Fruit fly (Drosophila melanogaster) whole organism, embryonic: ENCODE measurements around the gene dpr3.

Experiments
- Atf3 ChIP-seq: fragments of 200-800 bp; sonication (Bioruptor generic); optimal IDR thresholded peaks from 3 replicates; lab custom pipeline; 2016; ENCODE audit warnings: missing biosample characterization, missing genetic modification characterization
- CG10267 ChIP-seq: fragments of 200-800 bp; sonication (Bioruptor generic); optimal IDR thresholded peaks from 2 replicates; lab custom pipeline; 2018; ENCODE audit warnings: missing biosample characterization, mild to moderate bottlenecking, missing genetic modification characterization, moderate library complexity
- CG10462 ChIP-seq: fragments of 200-800 bp; sonication (Bioruptor generic); optimal IDR thresholded peaks from 2 replicates; lab custom pipeline; 2016; ENCODE audit warnings: missing biosample characterization, missing genetic modification characterization
- CG10959 ChIP-seq: fragments of 200-800 bp; sonication (Bioruptor generic); IDR thresholded peaks from 2 replicates; pipeline ENCODE4 v1.3.6; 2022; ENCODE audit warnings: missing biosample characterization, missing genetic modification characterization
- CG12219 ChIP-seq: fragments of 200-800 bp; sonication (Bioruptor generic); optimal IDR thresholded peaks from 3 replicates; lab custom pipeline; 2018; ENCODE audit warnings: missing biosample characterization, mild to moderate bottlenecking, missing genetic modification characterization
- CG13296 ChIP-seq: fragments of 200-800 bp; sonication (Bioruptor generic); optimal IDR thresholded peaks from 3 replicates; lab custom pipeline; 2018; ENCODE audit warnings: missing biosample characterization, mild to moderate bottlenecking, missing genetic modification characterization
- CG13424 ChIP-seq: fragments of 200-800 bp; sonication (Bioruptor generic); optimal IDR thresholded peaks from 2 replicates; lab custom pipeline; 2019; ENCODE audit warnings: missing biosample characterization, mild to moderate bottlenecking, missing genetic modification characterization, moderate library complexity
- CG15011 ChIP-seq: fragments of 200-800 bp; sonication (Bioruptor generic); optimal IDR thresholded peaks from 3 replicates; lab custom pipeline; 2018; ENCODE audit warnings: missing biosample characterization, mild to moderate bottlenecking, missing genetic modification characterization
- CG1647 ChIP-seq: fragments of 200-800 bp; sonication (Bioruptor generic); optimal IDR thresholded peaks from 3 replicates; lab custom pipeline; 2016; ENCODE audit warnings: missing biosample characterization, missing genetic modification characterization
- CG16815 ChIP-seq: fragments of 200-800 bp; sonication (Bioruptor generic); optimal IDR thresholded peaks from 3 replicates; lab custom pipeline; 2017; ENCODE audit warnings: missing biosample characterization, mild to moderate bottlenecking, missing genetic modification characterization
- CG16863 ChIP-seq: fragments of 200-800 bp; sonication (Bioruptor generic); optimal IDR thresholded peaks from 3 replicates; lab custom pipeline; 2016; ENCODE audit warnings: missing biosample characterization, missing genetic modification characterization
- CG18764 ChIP-seq: fragments of 200-800 bp; sonication (Bioruptor generic); optimal IDR thresholded peaks from 3 replicates; lab custom pipeline; 2016; ENCODE audit warnings: missing biosample characterization, missing genetic modification characterization
- CG2202 ChIP-seq: fragments of 200-800 bp; sonication (Bioruptor generic); optimal IDR thresholded peaks from 2 replicates; lab custom pipeline; 2018; ENCODE audit warnings: missing biosample characterization, mild to moderate bottlenecking, missing genetic modification characterization
- CG30403 ChIP-seq: fragments of 200-800 bp; sonication (Bioruptor generic); optimal IDR thresholded peaks from 3 replicates; lab custom pipeline; 2016; ENCODE audit warnings: missing biosample characterization, missing genetic modification characterization
- CG32532 ChIP-seq: fragments of 200-800 bp; sonication (Bioruptor generic); IDR thresholded peaks from 2 replicates; pipeline ENCODE4 v1.3.6; 2022; ENCODE audit warnings: missing biosample characterization, missing genetic modification characterization
- CG33213 ChIP-seq: fragments of 200-800 bp; sonication (Bioruptor generic); optimal IDR thresholded peaks from 3 replicates; lab custom pipeline; 2016; ENCODE audit warnings: missing biosample characterization, missing genetic modification characterization
- CG4328 ChIP-seq: fragments of 200-800 bp; sonication (Bioruptor generic); optimal IDR thresholded peaks from 3 replicates; lab custom pipeline; 2017; ENCODE audit warnings: missing biosample characterization, missing genetic modification reagents, missing genetic modification characterization
- CG4707 ChIP-seq: fragments of 200-800 bp; sonication (Bioruptor generic); optimal IDR thresholded peaks from 2 replicates; lab custom pipeline; 2018; ENCODE audit warnings: missing biosample characterization, mild to moderate bottlenecking, missing genetic modification characterization, moderate library complexity
- CG8388 ChIP-seq: fragments of 200-800 bp; sonication (Bioruptor generic); optimal IDR thresholded peaks from 2 replicates; lab custom pipeline; 2019; ENCODE audit warnings: missing biosample characterization, mild to moderate bottlenecking, missing genetic modification characterization, moderate library complexity
- CG8478 ChIP-seq: fragments of >200 bp; optimal IDR thresholded peaks from 2 replicates; lab custom pipeline; 2018
- CG8944 ChIP-seq: fragments of 200-800 bp; sonication (Bioruptor generic); optimal IDR thresholded peaks from 3 replicates; lab custom pipeline; 2016; ENCODE audit warnings: missing biosample characterization, missing genetic modification characterization
- CHES-1-like ChIP-seq: fragments of 200-800 bp; sonication (Bioruptor generic); optimal IDR thresholded peaks from 2 replicates; lab custom pipeline; 2016; ENCODE audit warnings: missing biosample characterization, missing genetic modification characterization
- Dll ChIP-seq: fragments of 200-800 bp; sonication (Bioruptor generic); IDR thresholded peaks from 4 replicates; pipeline ENCODE4 v1.3.6; 2022; ENCODE audit warnings: missing biosample characterization, missing genetic modification characterization; ENCODE audit not compliant: partially characterized antibody
- Dref ChIP-seq: fragments of 200-800 bp; sonication (Bioruptor generic); IDR thresholded peaks from 2 replicates; pipeline ENCODE4 v1.3.6; 2022; ENCODE audit warnings: missing biosample characterization, missing genetic modification characterization
- Gsc ChIP-seq: fragments of 200-800 bp; sonication (Bioruptor generic); IDR thresholded peaks from 2 replicates; pipeline ENCODE4 v1.3.6; 2022; ENCODE audit warnings: missing biosample characterization, missing genetic modification characterization
- Hmx ChIP-seq: fragments of 200-800 bp; sonication (Bioruptor generic); optimal IDR thresholded peaks from 2 replicates; lab custom pipeline; 2016; ENCODE audit warnings: missing biosample characterization, missing genetic modification characterization
- Hr39 ChIP-seq: fragments of >200 bp; optimal IDR thresholded peaks from 2 replicates; lab custom pipeline; 2017
- Nf-YC ChIP-seq: fragments of 200-800 bp; optimal IDR thresholded peaks from 3 replicates; lab custom pipeline; 2019; ENCODE audit warnings: missing biosample characterization, mild to moderate bottlenecking, missing genetic modification characterization, moderate library complexity
- Sox100B ChIP-seq: fragments of 200-800 bp; sonication (Bioruptor generic); optimal IDR thresholded peaks from 3 replicates; lab custom pipeline; 2018; ENCODE audit warnings: missing biosample characterization, mild to moderate bottlenecking, missing genetic modification characterization
- Spps ChIP-seq: fragments of 200-800 bp; sonication (Bioruptor generic); optimal IDR thresholded peaks from 2 replicates; lab custom pipeline; 2018; ENCODE audit warnings: missing biosample characterization, mild to moderate bottlenecking, missing genetic modification characterization
- ab ChIP-seq: fragments of 200-800 bp; sonication (Bioruptor generic); optimal IDR thresholded peaks from 2 replicates; lab custom pipeline; 2016; ENCODE audit warnings: missing biosample characterization, missing genetic modification characterization
- btn ChIP-seq: fragments of 200-800 bp; sonication (Bioruptor generic); optimal IDR thresholded peaks from 2 replicates; lab custom pipeline; 2016; ENCODE audit warnings: missing biosample characterization, missing genetic modification characterization
- cg ChIP-seq: fragments of 200-800 bp; sonication (Bioruptor generic); optimal IDR thresholded peaks from 3 replicates; lab custom pipeline; 2019; ENCODE audit warnings: missing biosample characterization, mild to moderate bottlenecking, missing genetic modification characterization, moderate library complexity
- ci ChIP-seq: fragments of 200-800 bp; sonication (Bioruptor generic); IDR thresholded peaks from 3 replicates; pipeline ENCODE4 v1.3.6; 2022; ENCODE audit warnings: missing biosample characterization, missing genetic modification characterization
- crp ChIP-seq, 2 experiments: fragments of 200-800 bp; sonication (Bioruptor generic); optimal IDR thresholded peaks; 2 replicates in 1 of 2; 3 replicates in 1 of 2; lab custom pipeline; 2017; ENCODE audit warnings: missing biosample characterization in 2 of 2, missing genetic modification characterization in 2 of 2, mild to moderate bottlenecking in 1 of 2, moderate library complexity in 1 of 2
- lov ChIP-seq, 2 experiments: fragments of 200-800 bp in 1 of 2; fragments of >200 bp in 1 of 2; sonication (Bioruptor generic) in 1 of 2; IDR thresholded peaks in 1 of 2; optimal IDR thresholded peaks in 1 of 2; 2 replicates in 1 of 2; 3 replicates in 1 of 2; pipeline versions ENCODE4 v1.3.6 to Lab custom; 2017 to 2022; ENCODE audit warnings: missing biosample characterization in 1 of 2, missing genetic modification characterization in 1 of 2
- luna ChIP-seq: fragments of 200-800 bp; sonication (Bioruptor generic); optimal IDR thresholded peaks from 2 replicates; lab custom pipeline; 2016; ENCODE audit warnings: missing biosample characterization, missing genetic modification characterization
- odd ChIP-seq: fragments of 200-800 bp; sonication (Bioruptor generic); optimal IDR thresholded peaks from 2 replicates; lab custom pipeline; 2017; ENCODE audit warnings: missing biosample characterization, mild to moderate bottlenecking, missing genetic modification characterization
- onecut ChIP-seq: fragments of 200-800 bp; sonication (Bioruptor generic); IDR thresholded peaks from 2 replicates; pipeline ENCODE4 v1.3.6; 2022; ENCODE audit warnings: missing biosample characterization, missing genetic modification characterization
- otp ChIP-seq: fragments of 200-800 bp; sonication (Bioruptor generic); IDR thresholded peaks from 3 replicates; pipeline ENCODE4, ENCODE4 v1.3.6; 2022; ENCODE audit warnings: missing biosample characterization, missing genetic modification characterization
- pita ChIP-seq: fragments of 200-800 bp; sonication (Bioruptor generic); optimal IDR thresholded peaks from 2 replicates; lab custom pipeline; 2017; ENCODE audit warnings: missing biosample characterization, mild to moderate bottlenecking, missing genetic modification characterization
- pzg ChIP-seq: fragments of 200-800 bp; sonication (Bioruptor generic); optimal IDR thresholded peaks from 3 replicates; lab custom pipeline; 2018; ENCODE audit warnings: missing biosample characterization, mild to moderate bottlenecking, missing genetic modification characterization, moderate library complexity
- row ChIP-seq: fragments of 200-800 bp; sonication (Bioruptor generic); IDR thresholded peaks from 3 replicates; pipeline ENCODE4 v1.3.6; 2022; ENCODE audit warnings: missing biosample characterization, missing genetic modification characterization
- sc ChIP-seq, 3 experiments: fragments of >200 bp in 2 of 3; fragments of 200-800 bp in 1 of 3; sonication (Bioruptor generic) in 1 of 3; optimal IDR thresholded peaks; 2 replicates in 2 of 3; 3 replicates in 1 of 3; lab custom pipeline; 2017; ENCODE audit warnings: mild to moderate bottlenecking in 1 of 3, missing biosample characterization in 1 of 3, missing genetic modification characterization in 1 of 3, missing genetic modification reagents in 1 of 3
- sr ChIP-seq: fragments of 200-800 bp; sonication (Bioruptor generic); IDR thresholded peaks from 3 replicates; pipeline ENCODE4 v1.3.6; 2022; ENCODE audit warnings: missing biosample characterization, missing genetic modification characterization
- sug ChIP-seq: fragments of 200-800 bp; optimal IDR thresholded peaks from 2 replicates; lab custom pipeline; 2019; ENCODE audit warnings: missing biosample characterization, mild to moderate bottlenecking, missing genetic modification characterization, moderate library complexity
- tup ChIP-seq: fragments of 200-800 bp; sonication (Bioruptor generic); optimal IDR thresholded peaks from 2 replicates; lab custom pipeline; 2016; ENCODE audit warnings: missing biosample characterization, mild to moderate bottlenecking, missing genetic modification characterization, moderate library complexity
- unc-4 ChIP-seq: fragments of 200-800 bp; sonication (Bioruptor generic); IDR thresholded peaks from 2 replicates; pipeline ENCODE4 v1.3.6; 2022; ENCODE audit warnings: missing biosample characterization, missing genetic modification characterization; ENCODE audit not compliant: partially characterized antibody
- wor ChIP-seq: fragments of 200-800 bp; sonication (Bioruptor generic); IDR thresholded peaks from 2 replicates; pipeline ENCODE4 v1.3.6; 2022; ENCODE audit warnings: missing biosample characterization, missing genetic modification characterization
- yki ChIP-seq: fragments of >200 bp; optimal IDR thresholded peaks from 3 replicates; lab custom pipeline; 2018

Gene dpr3

dm6 chr2L:2037551-2038252 lies 72.0 kb downstream of the dpr3 start (continued):
- TF ChIP-seq Hmx (GFP tag; lab: Kevin White, UChicago) (no peak), CG8944 (peak; percentile 14), CG18764 (peak; percentile 19), unc-4 (GFP tag; lab: Robert Waterston, UW) (peak; percentile 93), ci (GFP tag; lab: Robert Waterston, UW) (peak; percentile 29; the same call in 1 of the 3 replicates), CHES-1-like (GFP tag; lab: Kevin White, UChicago) (peak; percentile 61), CG10462 (GFP tag; lab: Kevin White, UChicago) (no peak), Dll (peak; percentile 93), row (GFP tag; lab: Robert Waterston, UW) (peak; percentile 35; the same call in 1 of the 3 replicates), Gsc (GFP tag; lab: Robert Waterston, UW) (no peak), Dref (GFP tag; lab: Robert Waterston, UW) (peak; percentile 97), Spps (no peak), pzg (GFP tag; lab: Kevin White, UChicago) (peak; percentile 99), ab (no peak), CG30403 (GFP tag; lab: Kevin White, UChicago) (peak; percentile 47), CG10959 (GFP tag; lab: Robert Waterston, UW) (no peak), lov (optimal IDR thresholded peaks at IDR 0.05; lab: Kevin White, UChicago) (no peak), lov (GFP tag; IDR thresholded peaks at IDR 0.05; lab: Robert Waterston, UW) (no peak), CG32532 (GFP tag; lab: Robert Waterston, UW) (peak; percentile 38; the same call in 1 of the 2 replicates), odd (GFP tag; lab: Kevin White, UChicago) (no peak), CG16863 (GFP tag; lab: Kevin White, UChicago) (no peak), cg (GFP tag; lab: Kevin White, UChicago) (peak; percentile 95), tup (GFP tag; lab: Kevin White, UChicago) (no peak), sc (optimal IDR thresholded peaks at IDR 0.05; lab: Kevin White, UChicago) (no peak), sc (GFP tag; optimal IDR thresholded peaks at IDR 0.05; lab: Kevin White, UChicago) (no peak), Hr39 (lab: Kevin White, UChicago) (no peak), CG16815 (GFP tag; lab: Kevin White, UChicago) (no peak), sug (tag; lab: Kevin White, UChicago) (peak; percentile 26), pita (GFP tag; lab: Kevin White, UChicago) (peak; percentile 76), Nf-YC (tag; lab: Kevin White, UChicago) (peak; percentile 56), CG4707 (no peak), sr (GFP tag; lab: Robert Waterston, UW) (no peak), yki (no peak), CG13424 (tag; lab: Kevin White, UChicago) (no peak), wor (GFP tag; lab: Robert Waterston, UW) (no peak), CG13296 (no peak), CG8388 (GFP tag; lab: Kevin White, UChicago) (no peak), CG2202 (tag; lab: Kevin White, UChicago) (no peak), luna (peak; percentile 14), crp (GFP tag; optimal IDR thresholded peaks at IDR 0.05; lab: Kevin White, UChicago) (peak in 1 of 2 experiments; percentile 58), CG10267 (tag; lab: Kevin White, UChicago) (peak; percentile 59), CG33213 (GFP tag; lab: Kevin White, UChicago) (peak; percentile 79), CG15011 (GFP tag; lab: Kevin White, UChicago) (no peak), onecut (no peak), CG12219 (GFP tag; lab: Kevin White, UChicago) (no peak), otp (GFP tag; lab: Robert Waterston, UW) (no peak), Sox100B (GFP tag; lab: Kevin White, UChicago) (no peak), CG8478 (peak; percentile 81), Atf3 (GFP tag; lab: Kevin White, UChicago) (no peak), CG4328 (GFP tag; lab: Kevin White, UChicago) (no peak), btn (no peak), CG1647 (GFP tag; lab: Kevin White, UChicago) (peak; percentile 45)
